Worm (Caenorhabditis elegans) whole organism, late embryonic: ENCODE results near the gene tyr-1.

Experiments
- K09A11.1 ChIP-seq: sonication (generic microtip); optimal IDR thresholded peaks from 2 replicates; lab custom pipeline; 2017; ENCODE audit warnings: antibody characterized with exemption, mild to moderate bottlenecking, missing genetic modification characterization, missing compliant biosample characterization; ENCODE audit not compliant: insufficient read depth
- ama-1 ChIP-seq: fragments of 150-350 bp; optimal IDR thresholded peaks from 2 replicates; lab custom pipeline; 2014
- ceh-48 ChIP-seq: sonication (generic microtip); optimal IDR thresholded peaks from 2 replicates; lab custom pipeline; 2016; ENCODE audit warnings: missing genetic modification characterization, inconsistent platforms, missing compliant biosample characterization
- sox-4 ChIP-seq: sonication (generic microtip); optimal IDR thresholded peaks from 2 replicates; lab custom pipeline; 2017; ENCODE audit warnings: mild to moderate bottlenecking, missing genetic modification characterization, inconsistent platforms, missing compliant biosample characterization
- unc-55 ChIP-seq: sonication (generic microtip); optimal IDR thresholded peaks from 2 replicates; lab custom pipeline; 2017; ENCODE audit warnings: missing biosample characterization, missing genetic modification reagents, missing genetic modification characterization

DNA sequence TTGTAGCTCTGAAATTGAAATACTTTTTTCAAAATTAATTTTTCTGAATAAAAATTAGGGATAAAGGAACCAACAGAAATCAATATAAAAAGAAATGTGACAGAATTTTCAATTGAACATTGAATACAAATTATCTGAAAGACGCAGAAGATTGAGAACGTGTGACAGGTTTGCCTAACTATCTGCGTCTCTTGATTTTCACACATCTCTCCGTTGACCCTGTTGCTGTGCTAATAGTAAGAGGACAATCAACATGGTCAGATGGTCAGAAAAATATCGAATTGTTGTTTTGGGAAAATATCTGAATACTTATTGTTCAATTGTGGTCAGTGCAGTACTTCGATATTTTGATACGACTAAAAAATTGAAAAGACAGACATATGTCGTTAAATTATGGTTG, 38.0 kb downstream of the tyr-1 start, which contains the start of gene ZK688.7:
- TF ChIP-seq unc-55 (GFP tag; lab: Kevin White, UChicago) (no peak), sox-4 (no peak), K09A11.1 (tag; lab: Kevin White, UChicago) (no peak), ama-1 (no peak), ceh-48 (tag; lab: Kevin White, UChicago) (no peak)
